Fruit fly (Drosophila melanogaster) whole organism, embryonic: ENCODE measurements around the gene Drsl4.
A peak's percentile ranks its signal among the peaks of the same experiment; 100 is the strongest.

Experiments used
- CG10565 ChIP-seq: fragments of 200-800 bp; sonication (Bioruptor generic); optimal IDR thresholded peaks from 3 replicates; lab custom pipeline; 2016; ENCODE audit warnings: missing biosample characterization, mild to moderate bottlenecking, missing genetic modification characterization
- CG11560 ChIP-seq: fragments of 200-800 bp; sonication (Bioruptor generic); IDR thresholded peaks from 3 replicates; pipeline ENCODE4 v1.3.6; 2022; ENCODE audit warnings: missing biosample characterization, missing genetic modification characterization
- CG12942 ChIP-seq: fragments of 200-800 bp; sonication (Bioruptor generic); optimal IDR thresholded peaks from 3 replicates; lab custom pipeline; 2016; ENCODE audit warnings: missing biosample characterization, missing genetic modification characterization
- CG13424 ChIP-seq: fragments of 200-800 bp; sonication (Bioruptor generic); optimal IDR thresholded peaks from 2 replicates; lab custom pipeline; 2019; ENCODE audit warnings: missing biosample characterization, mild to moderate bottlenecking, missing genetic modification characterization, moderate library complexity
- CG15269 ChIP-seq: fragments of 200-800 bp; sonication (Bioruptor generic); optimal IDR thresholded peaks from 2 replicates; lab custom pipeline; 2018; ENCODE audit warnings: missing biosample characterization, mild to moderate bottlenecking, missing genetic modification characterization, moderate library complexity
- CG16813 ChIP-seq: fragments of 200-800 bp; sonication (Bioruptor generic); IDR thresholded peaks from 3 replicates; pipeline ENCODE4 v1.3.6; 2022; ENCODE audit warnings: missing biosample characterization, missing genetic modification characterization; ENCODE audit not compliant: partially characterized antibody
- CG17385 ChIP-seq: fragments of 200-800 bp; sonication (Bioruptor generic); optimal IDR thresholded peaks from 3 replicates; lab custom pipeline; 2018; ENCODE audit warnings: missing biosample characterization, mild to moderate bottlenecking, missing genetic modification characterization
- CG18599 ChIP-seq: fragments of 200-800 bp; sonication (Bioruptor generic); optimal IDR thresholded peaks from 3 replicates; lab custom pipeline; 2017; ENCODE audit warnings: missing biosample characterization, missing genetic modification characterization, mild to moderate bottlenecking, moderate library complexity, missing genetic modification reagents
- CG18764 ChIP-seq: fragments of 200-800 bp; sonication (Bioruptor generic); optimal IDR thresholded peaks from 3 replicates; lab custom pipeline; 2016; ENCODE audit warnings: missing biosample characterization, missing genetic modification characterization
- CG2129 ChIP-seq: fragments of 200-800 bp; sonication (Bioruptor generic); IDR thresholded peaks from 2 replicates; pipeline ENCODE4 v1.3.6; 2022; ENCODE audit warnings: missing biosample characterization, missing genetic modification characterization; ENCODE audit not compliant: partially characterized antibody
- CG30403 ChIP-seq: fragments of 200-800 bp; sonication (Bioruptor generic); optimal IDR thresholded peaks from 3 replicates; lab custom pipeline; 2016; ENCODE audit warnings: missing biosample characterization, missing genetic modification characterization
- CG30431 ChIP-seq: fragments of 200-800 bp; sonication (Bioruptor generic); optimal IDR thresholded peaks from 2 replicates; lab custom pipeline; 2017; ENCODE audit warnings: missing biosample characterization, missing genetic modification characterization
- CG34422 ChIP-seq: fragments of 200-800 bp; sonication (Bioruptor generic); IDR thresholded peaks from 3 replicates; pipeline ENCODE4 v1.3.6; 2022; ENCODE audit warnings: missing biosample characterization, missing genetic modification characterization
- CG7987 ChIP-seq: fragments of 200-800 bp; sonication (Bioruptor generic); optimal IDR thresholded peaks from 2 replicates; lab custom pipeline; 2018; ENCODE audit warnings: missing biosample characterization, mild to moderate bottlenecking, missing genetic modification characterization, moderate library complexity
- CG8290 ChIP-seq, 3 experiments: fragments of 200-800 bp; sonication (Bioruptor generic); optimal IDR thresholded peaks; 2 replicates each; lab custom pipeline; 2016 to 2019; ENCODE audit warnings: missing biosample characterization in 3 of 3, missing genetic modification characterization in 3 of 3, mild to moderate bottlenecking in 2 of 3, moderate library complexity in 1 of 3
- CG8924 ChIP-seq: fragments of 200-800 bp; optimal IDR thresholded peaks from 3 replicates; lab custom pipeline; 2019; ENCODE audit warnings: missing biosample characterization, mild to moderate bottlenecking, missing genetic modification characterization, moderate library complexity
- CoRest ChIP-seq: fragments of 200-800 bp; sonication (Bioruptor generic); optimal IDR thresholded peaks from 3 replicates; lab custom pipeline; 2018; ENCODE audit warnings: missing biosample characterization, mild to moderate bottlenecking, missing genetic modification characterization, moderate library complexity
- Dip2 ChIP-seq: fragments of 200-800 bp; sonication (Bioruptor generic); IDR thresholded peaks from 2 replicates; pipeline ENCODE4 v1.3.6; 2022; ENCODE audit warnings: missing biosample characterization, missing genetic modification characterization
- Dll ChIP-seq: fragments of 200-800 bp; sonication (Bioruptor generic); IDR thresholded peaks from 4 replicates; pipeline ENCODE4 v1.3.6; 2022; ENCODE audit warnings: missing biosample characterization, missing genetic modification characterization; ENCODE audit not compliant: partially characterized antibody
- Dp ChIP-seq: fragments of 200-800 bp; sonication (Bioruptor generic); optimal IDR thresholded peaks from 2 replicates; lab custom pipeline; 2018; ENCODE audit warnings: missing biosample characterization, mild to moderate bottlenecking, missing genetic modification characterization, moderate library complexity
- ERR ChIP-seq: fragments of 200-800 bp; sonication (Bioruptor generic); optimal IDR thresholded peaks from 2 replicates; lab custom pipeline; 2016; ENCODE audit warnings: missing biosample characterization, missing genetic modification characterization
- Gug ChIP-seq: fragments of 200-800 bp; sonication (Bioruptor generic); IDR thresholded peaks from 4 replicates; pipeline ENCODE4 v1.3.6; 2022; ENCODE audit warnings: missing biosample characterization, missing genetic modification characterization
- HmgZ ChIP-seq: fragments of 200-800 bp; sonication (Bioruptor generic); optimal IDR thresholded peaks from 2 replicates; lab custom pipeline; 2018; ENCODE audit warnings: missing biosample characterization, mild to moderate bottlenecking, missing genetic modification characterization
- Hmx ChIP-seq: fragments of 200-800 bp; sonication (Bioruptor generic); optimal IDR thresholded peaks from 2 replicates; lab custom pipeline; 2016; ENCODE audit warnings: missing biosample characterization, missing genetic modification characterization
- Max ChIP-seq: fragments of 200-800 bp; sonication (Bioruptor generic); optimal IDR thresholded peaks from 2 replicates; lab custom pipeline; 2016; ENCODE audit warnings: missing biosample characterization, mild to moderate bottlenecking, missing genetic modification characterization
- NC2α ChIP-seq: fragments of 200-800 bp; sonication (Bioruptor generic); optimal IDR thresholded peaks from 2 replicates; lab custom pipeline; 2016; ENCODE audit warnings: missing biosample characterization, missing genetic modification characterization
- PHDP ChIP-seq: fragments of 200-800 bp; sonication (Bioruptor generic); optimal IDR thresholded peaks from 3 replicates; lab custom pipeline; 2018; ENCODE audit warnings: missing biosample characterization, mild to moderate bottlenecking, missing genetic modification characterization, moderate library complexity
- Taf1 ChIP-seq: fragments of 200-800 bp; sonication (Bioruptor generic); IDR thresholded peaks from 2 replicates; pipeline ENCODE4 v1.3.6; 2022; ENCODE audit warnings: missing biosample characterization, missing genetic modification characterization
- Usf ChIP-seq: fragments of 200-800 bp; sonication (Bioruptor generic); optimal IDR thresholded peaks from 2 replicates; lab custom pipeline; 2017; ENCODE audit warnings: missing genotype, missing biosample characterization, missing genetic modification characterization
- amos ChIP-seq: fragments of 200-800 bp; sonication (Bioruptor generic); IDR thresholded peaks from 2 replicates; pipeline ENCODE4 v1.3.6; 2022; ENCODE audit warnings: missing biosample characterization, missing genetic modification characterization; ENCODE audit not compliant: partially characterized antibody
- ara ChIP-seq: fragments of 200-800 bp; sonication (Bioruptor generic); IDR thresholded peaks from 2 replicates; pipeline ENCODE4 v1.3.6; 2022; ENCODE audit warnings: missing biosample characterization, missing genetic modification characterization
- cato ChIP-seq: fragments of 200-800 bp; sonication (Bioruptor generic); optimal IDR thresholded peaks from 2 replicates; lab custom pipeline; 2016; ENCODE audit warnings: missing biosample characterization, missing genetic modification characterization, borderline replicate concordance
- cg ChIP-seq: fragments of 200-800 bp; sonication (Bioruptor generic); optimal IDR thresholded peaks from 3 replicates; lab custom pipeline; 2019; ENCODE audit warnings: missing biosample characterization, mild to moderate bottlenecking, missing genetic modification characterization, moderate library complexity
- dan ChIP-seq: fragments of 200-800 bp; sonication (Bioruptor generic); IDR thresholded peaks from 2 replicates; pipeline ENCODE4 v1.3.6; 2022; ENCODE audit warnings: missing biosample characterization, missing genetic modification characterization
- ftz-f1 ChIP-seq: fragments of 200-800 bp; sonication (Bioruptor generic); optimal IDR thresholded peaks from 2 replicates; lab custom pipeline; 2016; ENCODE audit warnings: missing biosample characterization, missing genetic modification characterization
- gcm ChIP-seq: fragments of 200-800 bp; sonication (Bioruptor generic); optimal IDR thresholded peaks from 2 replicates; lab custom pipeline; 2019; ENCODE audit warnings: missing biosample characterization, mild to moderate bottlenecking, missing genetic modification characterization, moderate library complexity
- gem ChIP-seq: fragments of 200-800 bp; sonication (Bioruptor generic); optimal IDR thresholded peaks from 2 replicates; lab custom pipeline; 2019; ENCODE audit warnings: missing biosample characterization, mild to moderate bottlenecking, missing genetic modification characterization, moderate library complexity
- hbn ChIP-seq: fragments of 200-800 bp; sonication (Bioruptor generic); IDR thresholded peaks from 2 replicates; pipeline ENCODE4 v1.3.6; 2022; ENCODE audit warnings: missing biosample characterization, missing genetic modification characterization; ENCODE audit not compliant: partially characterized antibody
- her ChIP-seq: fragments of 200-800 bp; sonication (Bioruptor generic); optimal IDR thresholded peaks from 2 replicates; lab custom pipeline; 2016; ENCODE audit warnings: missing biosample characterization, missing genetic modification characterization
- lilli ChIP-seq: fragments of 200-800 bp; sonication (Bioruptor generic); optimal IDR thresholded peaks from 3 replicates; lab custom pipeline; 2016; ENCODE audit warnings: missing biosample characterization, missing genetic modification characterization
- maf-S ChIP-seq: fragments of 200-800 bp; sonication (Bioruptor generic); optimal IDR thresholded peaks from 2 replicates; lab custom pipeline; 2016; ENCODE audit warnings: missing biosample characterization, missing genetic modification characterization
- otp ChIP-seq: fragments of 200-800 bp; sonication (Bioruptor generic); IDR thresholded peaks from 3 replicates; pipeline ENCODE4, ENCODE4 v1.3.6; 2022; ENCODE audit warnings: missing biosample characterization, missing genetic modification characterization
- pb ChIP-seq: fragments of 200-800 bp; sonication (Bioruptor generic); optimal IDR thresholded peaks from 3 replicates; lab custom pipeline; 2016; ENCODE audit warnings: missing biosample characterization, missing genetic modification characterization
- pfk ChIP-seq: fragments of 200-800 bp; sonication (Bioruptor generic); optimal IDR thresholded peaks from 2 replicates; lab custom pipeline; 2018; ENCODE audit warnings: missing biosample characterization, mild to moderate bottlenecking, missing genetic modification characterization, moderate library complexity
- prd ChIP-seq, 3 experiments: fragments of >200 bp in 2 of 3; fragments of 200-800 bp in 1 of 3; sonication (Bioruptor generic) in 1 of 3; optimal IDR thresholded peaks in 2 of 3; IDR thresholded peaks in 1 of 3; 2 replicates in 2 of 3; 3 replicates in 1 of 3; pipeline versions ENCODE4 v1.3.6 to Lab custom; 2017 to 2022; ENCODE audit warnings: missing biosample characterization in 1 of 3, missing genetic modification characterization in 1 of 3
- sqz ChIP-seq: fragments of 200-800 bp; sonication (Bioruptor generic); optimal IDR thresholded peaks from 3 replicates; lab custom pipeline; 2018; ENCODE audit warnings: missing biosample characterization, mild to moderate bottlenecking, missing genetic modification characterization
- trem ChIP-seq: fragments of 200-800 bp; optimal IDR thresholded peaks from 3 replicates; lab custom pipeline; 2019; ENCODE audit warnings: missing biosample characterization, mild to moderate bottlenecking, missing genetic modification characterization, moderate library complexity
- wdn ChIP-seq: fragments of 200-800 bp; sonication (Bioruptor generic); IDR thresholded peaks from 2 replicates; pipeline ENCODE4 v1.3.6; 2022; ENCODE audit warnings: missing biosample characterization, missing genetic modification characterization

Drsl4 gene

DNA sequence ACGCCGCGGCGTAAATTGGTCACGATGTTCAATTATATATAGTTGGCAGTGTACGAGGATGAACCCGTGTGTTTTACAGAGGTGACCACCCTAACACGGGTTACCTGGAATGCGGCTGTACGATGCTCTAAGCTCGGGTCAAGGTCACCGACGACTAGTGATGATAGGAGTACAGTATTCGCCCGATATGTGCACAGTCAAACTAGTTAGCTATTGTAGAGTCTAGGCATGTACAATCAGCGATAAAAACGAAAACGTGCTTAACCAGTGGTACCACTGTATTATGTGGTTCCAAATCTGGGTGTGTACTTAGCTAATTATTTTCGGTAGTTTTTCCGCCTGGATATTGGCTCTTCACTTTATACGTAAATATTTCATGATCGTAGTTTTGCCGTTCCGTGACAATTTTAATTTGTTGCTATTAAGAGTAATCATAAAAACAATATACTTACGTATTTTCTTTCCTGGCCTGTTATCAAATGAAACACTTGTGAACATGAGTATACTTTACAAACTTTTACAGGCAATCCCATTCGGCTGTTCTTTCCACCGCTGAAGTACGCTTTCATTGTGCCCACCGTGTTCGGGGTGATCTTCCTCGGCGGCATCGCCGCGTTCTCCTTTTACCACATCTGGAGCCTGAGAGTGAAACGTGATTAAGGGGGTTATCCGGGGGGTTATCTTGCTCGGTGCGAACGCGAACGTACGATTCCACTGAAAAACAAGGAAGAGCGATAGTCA is 4.7 kb downstream of the Drsl4 start (continued):
- TF ChIP-seq CG34422 (no peak), otp (GFP tag; lab: Robert Waterston, UW) (no peak), prd (optimal IDR thresholded peaks at IDR 0.05; lab: Kevin White, UChicago) (no peak), prd (GFP tag; IDR thresholded peaks at IDR 0.05; lab: Robert Waterston, UW) (peak; percentile 34; the same call in 1 of the 3 replicates), pfk (GFP tag; lab: Kevin White, UChicago) (no peak), CG10565 (no peak), sqz (GFP tag; lab: Kevin White, UChicago) (no peak), CG8924 (peak; percentile 12), cg (GFP tag; lab: Kevin White, UChicago) (no peak), PHDP (tag; lab: Kevin White, UChicago) (peak; percentile 26), HmgZ (tag; lab: Kevin White, UChicago) (no peak), Hmx (no peak), Dll (GFP tag; lab: Robert Waterston, UW) (no peak), her (GFP tag; lab: Kevin White, UChicago) (peak; percentile 22), CG8290 (GFP tag; optimal IDR thresholded peaks at IDR 0.05; lab: Kevin White, UChicago) (no peak), CG8290 (tag; optimal IDR thresholded peaks at IDR 0.05; lab: Kevin White, UChicago) (peak in 1 of 2 experiments; percentile 75), lilli (peak; percentile 50), Dip2 (GFP tag; lab: Robert Waterston, UW) (no peak), ftz-f1 (peak; percentile 78), dan (no peak), Gug (GFP tag; lab: Robert Waterston, UW) (peak; percentile 6; the same call in 1 of the 4 replicates), Dp (no peak), gcm (GFP tag; lab: Kevin White, UChicago) (no peak), CG13424 (peak; percentile 3), CG2129 (GFP tag; lab: Robert Waterston, UW) (no peak), CG15269 (peak; percentile 52), Max (GFP tag; lab: Kevin White, UChicago) (no peak), CoRest (tag; lab: Kevin White, UChicago) (peak; percentile 14), CG18599 (peak; percentile 69), gem (tag; lab: Kevin White, UChicago) (peak; percentile 32), CG18764 (GFP tag; lab: Kevin White, UChicago) (peak; percentile 21), cato (GFP tag; lab: Kevin White, UChicago) (no peak), NC2α (no peak), CG16813 (GFP tag; lab: Robert Waterston, UW) (no peak), maf-S (GFP tag; lab: Kevin White, UChicago) (no peak), Usf (GFP tag; lab: Kevin White, UChicago) (no peak), trem (tag; lab: Kevin White, UChicago) (no peak), CG12942 (no peak), CG7987 (GFP tag; lab: Kevin White, UChicago) (no peak), CG11560 (tag; lab: Robert Waterston, UW) (no peak), CG30431 (no peak), wdn (GFP tag; lab: Robert Waterston, UW) (0 out of 2 replicates have a peak, but pooled peaks have one; percentile 18), hbn (no peak), Taf1 (GFP tag; lab: Robert Waterston, UW) (0 out of 2 replicates have a peak, but pooled peaks have one; percentile 21), pb (GFP tag; lab: Kevin White, UChicago) (no peak), CG17385 (GFP tag; lab: Kevin White, UChicago) (peak; percentile 38), CG30403 (GFP tag; lab: Kevin White, UChicago) (peak; percentile 22), amos (GFP tag; lab: Robert Waterston, UW) (no peak), ara (peak; percentile 26; the same call in 1 of the 2 replicates), ERR (peak; percentile 57)
